Fruit fly (Drosophila melanogaster) whole organism, embryonic: ENCODE results near the gene Scgalpha.

ENCODE experiments used
- Ada2b ChIP-seq: fragments of 200-800 bp; sonication (Bioruptor generic); IDR thresholded peaks from 2 replicates; pipeline ENCODE4 v1.3.6; 2022; ENCODE audit warnings: missing biosample characterization, missing genetic modification characterization
- Awh ChIP-seq: fragments of 200-800 bp; sonication (Bioruptor generic); IDR thresholded peaks from 2 replicates; pipeline ENCODE4, ENCODE4 v1.3.6; 2022; ENCODE audit warnings: missing biosample characterization, missing genetic modification characterization
- Blimp-1 ChIP-seq: fragments of 200-800 bp; sonication (Bioruptor generic); optimal IDR thresholded peaks from 3 replicates; lab custom pipeline; 2018; ENCODE audit warnings: missing biosample characterization, missing genetic modification characterization, mild to moderate bottlenecking, moderate library complexity, missing genetic modification reagents
- CG1024 ChIP-seq: fragments of 200-800 bp; sonication (Bioruptor generic); IDR thresholded peaks from 2 replicates; pipeline ENCODE4 v1.3.6; 2022; ENCODE audit warnings: missing biosample characterization, missing genetic modification characterization
- CG11560 ChIP-seq: fragments of 200-800 bp; sonication (Bioruptor generic); IDR thresholded peaks from 3 replicates; pipeline ENCODE4 v1.3.6; 2022; ENCODE audit warnings: missing biosample characterization, missing genetic modification characterization
- CG12299 ChIP-seq: fragments of 200-800 bp; sonication (Bioruptor generic); optimal IDR thresholded peaks from 2 replicates; lab custom pipeline; 2018; ENCODE audit warnings: missing biosample characterization, mild to moderate bottlenecking, missing genetic modification characterization
- CG14441 ChIP-seq: fragments of 200-800 bp; sonication (Bioruptor generic); IDR thresholded peaks from 2 replicates; pipeline ENCODE4 v1.3.6; 2022; ENCODE audit warnings: missing biosample characterization, missing genetic modification characterization
- CG18599 ChIP-seq: fragments of 200-800 bp; sonication (Bioruptor generic); optimal IDR thresholded peaks from 3 replicates; lab custom pipeline; 2017; ENCODE audit warnings: missing biosample characterization, missing genetic modification characterization, mild to moderate bottlenecking, moderate library complexity, missing genetic modification reagents
- CG30403 ChIP-seq: fragments of 200-800 bp; sonication (Bioruptor generic); optimal IDR thresholded peaks from 3 replicates; lab custom pipeline; 2016; ENCODE audit warnings: missing biosample characterization, missing genetic modification characterization
- CG31441 ChIP-seq: fragments of 200-800 bp; sonication (Bioruptor generic); IDR thresholded peaks from 2 replicates; pipeline ENCODE4 v1.3.6; 2022; ENCODE audit warnings: missing biosample characterization, missing genetic modification characterization
- CG32767 ChIP-seq: fragments of 200-800 bp; sonication (Bioruptor generic); IDR thresholded peaks from 2 replicates; pipeline ENCODE4 v1.3.6; 2022; ENCODE audit warnings: missing biosample characterization, missing genetic modification characterization
- CG34224 ChIP-seq: fragments of 200-800 bp; sonication (Bioruptor generic); IDR thresholded peaks from 3 replicates; pipeline ENCODE4 v1.3.6; 2022; ENCODE audit warnings: missing biosample characterization, missing genetic modification characterization; ENCODE audit not compliant: partially characterized antibody
- CG4282 ChIP-seq: fragments of 200-800 bp; sonication (Bioruptor generic); optimal IDR thresholded peaks from 2 replicates; lab custom pipeline; 2016; ENCODE audit warnings: missing biosample characterization, missing genetic modification characterization
- CG6813 ChIP-seq: fragments of 200-800 bp; sonication (Bioruptor generic); optimal IDR thresholded peaks from 2 replicates; lab custom pipeline; 2017; ENCODE audit warnings: missing biosample characterization, missing genetic modification characterization, mild to moderate bottlenecking, moderate library complexity, missing genetic modification reagents
- CG7372 ChIP-seq: fragments of 200-800 bp; sonication (Bioruptor generic); IDR thresholded peaks from 2 replicates; pipeline ENCODE4 v1.3.6; 2022; ENCODE audit warnings: missing biosample characterization, missing genetic modification characterization
- CG8944 ChIP-seq: fragments of 200-800 bp; sonication (Bioruptor generic); optimal IDR thresholded peaks from 3 replicates; lab custom pipeline; 2016; ENCODE audit warnings: missing biosample characterization, missing genetic modification characterization
- CG9727 ChIP-seq: fragments of 200-800 bp; sonication (Bioruptor generic); optimal IDR thresholded peaks from 3 replicates; lab custom pipeline; 2017; ENCODE audit warnings: missing biosample characterization, mild to moderate bottlenecking, missing genetic modification characterization
- CoRest ChIP-seq: fragments of 200-800 bp; sonication (Bioruptor generic); optimal IDR thresholded peaks from 3 replicates; lab custom pipeline; 2018; ENCODE audit warnings: missing biosample characterization, mild to moderate bottlenecking, missing genetic modification characterization, moderate library complexity
- Deaf1 ChIP-seq: fragments of 200-800 bp; optimal IDR thresholded peaks from 3 replicates; lab custom pipeline; 2019; ENCODE audit warnings: missing biosample characterization, mild to moderate bottlenecking, missing genetic modification characterization, moderate library complexity
- E2f1 ChIP-seq: fragments of 200-800 bp; sonication (Bioruptor generic); IDR thresholded peaks from 2 replicates; pipeline ENCODE4 v1.3.6; 2022; ENCODE audit warnings: missing biosample characterization, missing genetic modification characterization
- E2f2 ChIP-seq: fragments of 200-800 bp; sonication (Bioruptor generic); IDR thresholded peaks from 2 replicates; pipeline ENCODE4 v1.3.6; 2022; ENCODE audit warnings: missing biosample characterization, missing genetic modification characterization
- Fer2 ChIP-seq: fragments of 200-800 bp; sonication (Bioruptor generic); optimal IDR thresholded peaks from 2 replicates; lab custom pipeline; 2018; ENCODE audit warnings: missing biosample characterization, mild to moderate bottlenecking, missing genetic modification characterization, moderate library complexity
- Hr39 ChIP-seq: fragments of >200 bp; optimal IDR thresholded peaks from 2 replicates; lab custom pipeline; 2017
- Med ChIP-seq: fragments of 200-800 bp; sonication (Bioruptor generic); peaks from one replicate; lab custom pipeline; 2016; ENCODE audit warnings: missing biosample characterization, missing genetic modification characterization, mild to moderate bottlenecking, inconsistent platforms, moderate library complexity
- Mrtf ChIP-seq: fragments of 200-800 bp; sonication (Bioruptor generic); IDR thresholded peaks from 3 replicates; pipeline ENCODE4 v1.3.6; 2022; ENCODE audit warnings: missing biosample characterization, missing genetic modification characterization
- NC2β ChIP-seq: fragments of 200-800 bp; sonication (Bioruptor generic); optimal IDR thresholded peaks from 2 replicates; lab custom pipeline; 2016; ENCODE audit warnings: missing biosample characterization, missing genetic modification characterization
- Nf-YC ChIP-seq: fragments of 200-800 bp; optimal IDR thresholded peaks from 3 replicates; lab custom pipeline; 2019; ENCODE audit warnings: missing biosample characterization, mild to moderate bottlenecking, missing genetic modification characterization, moderate library complexity
- Tbp ChIP-seq: fragments of >200 bp; optimal IDR thresholded peaks from 2 replicates; lab custom pipeline; 2018; ENCODE audit warnings: missing biosample characterization, missing genetic modification characterization
- Trl ChIP-seq, 3 experiments: fragments of >200 bp in 2 of 3; fragments of 200-800 bp in 1 of 3; sonication (Bioruptor generic) in 1 of 3; optimal IDR thresholded peaks; 2 replicates in 1 of 3; 3 replicates in 2 of 3; lab custom pipeline; 2016 to 2017; ENCODE audit warnings: missing biosample characterization in 1 of 3, missing genetic modification characterization in 1 of 3
- ap ChIP-seq: fragments of 200-800 bp; sonication (Bioruptor generic); IDR thresholded peaks from 2 replicates; pipeline ENCODE4 v1.3.6; 2022; ENCODE audit warnings: missing biosample characterization, missing genetic modification characterization
- cas ChIP-seq: fragments of 200-800 bp; sonication (Bioruptor generic); IDR thresholded peaks from 2 replicates; pipeline ENCODE4 v1.3.6; 2022; ENCODE audit warnings: missing biosample characterization, missing genetic modification characterization
- chinmo ChIP-seq: fragments of 200-800 bp; sonication (Bioruptor generic); IDR thresholded peaks from 4 replicates; pipeline ENCODE4 v1.3.6; 2022; ENCODE audit warnings: missing biosample characterization, missing genetic modification characterization; ENCODE audit not compliant: partially characterized antibody
- fd3F ChIP-seq: fragments of 200-800 bp; sonication (Bioruptor generic); optimal IDR thresholded peaks from 2 replicates; lab custom pipeline; 2018; ENCODE audit warnings: missing biosample characterization, mild to moderate bottlenecking, missing genetic modification characterization, moderate library complexity
- gcm ChIP-seq: fragments of 200-800 bp; sonication (Bioruptor generic); optimal IDR thresholded peaks from 2 replicates; lab custom pipeline; 2019; ENCODE audit warnings: missing biosample characterization, mild to moderate bottlenecking, missing genetic modification characterization, moderate library complexity
- gt ChIP-seq: fragments of 200-800 bp; sonication (Bioruptor generic); IDR thresholded peaks from 2 replicates; pipeline ENCODE4 v1.3.6; 2022; ENCODE audit warnings: missing biosample characterization, missing genetic modification characterization
- hth ChIP-seq: fragments of >200 bp; optimal IDR thresholded peaks from 2 replicates; lab custom pipeline; 2017; ENCODE audit warnings: inconsistent platforms
- jing ChIP-seq: fragments of 200-800 bp; sonication (Bioruptor generic); optimal IDR thresholded peaks from 2 replicates; lab custom pipeline; 2018; ENCODE audit warnings: missing biosample characterization, mild to moderate bottlenecking, missing genetic modification characterization
- nerfin-1 ChIP-seq: fragments of 200-800 bp; sonication (Bioruptor generic); optimal IDR thresholded peaks from 3 replicates; lab custom pipeline; 2019; ENCODE audit warnings: missing biosample characterization, mild to moderate bottlenecking, missing genetic modification characterization, moderate library complexity
- nmo ChIP-seq: fragments of 200-800 bp; sonication (Bioruptor generic); optimal IDR thresholded peaks from 2 replicates; lab custom pipeline; 2018; ENCODE audit warnings: missing biosample characterization, mild to moderate bottlenecking, missing genetic modification characterization, moderate library complexity
- peb ChIP-seq: fragments of 200-800 bp; sonication (Bioruptor generic); IDR thresholded peaks from 2 replicates; pipeline ENCODE4 v1.3.6; 2022; ENCODE audit warnings: missing biosample characterization, missing genetic modification characterization
- ranshi ChIP-seq: fragments of 200-800 bp; sonication (Bioruptor generic); IDR thresholded peaks from 2 replicates; pipeline ENCODE4 v1.3.6; 2022; ENCODE audit warnings: missing biosample characterization, missing genetic modification characterization
- sens-2 ChIP-seq: fragments of 200-800 bp; sonication (Bioruptor generic); IDR thresholded peaks from 2 replicates; pipeline ENCODE4 v1.3.6; 2022; ENCODE audit warnings: missing biosample characterization, missing genetic modification characterization
- ssp ChIP-seq: fragments of 200-800 bp; sonication (Bioruptor generic); IDR thresholded peaks from 2 replicates; pipeline ENCODE4 v1.3.6; 2022; ENCODE audit warnings: missing biosample characterization, missing genetic modification characterization
- trem ChIP-seq: fragments of 200-800 bp; optimal IDR thresholded peaks from 3 replicates; lab custom pipeline; 2019; ENCODE audit warnings: missing biosample characterization, mild to moderate bottlenecking, missing genetic modification characterization, moderate library complexity
- twi ChIP-seq: fragments of 200-800 bp; optimal IDR thresholded peaks from 2 replicates; lab custom pipeline; 2019; ENCODE audit warnings: missing biosample characterization, mild to moderate bottlenecking, missing genetic modification characterization, moderate library complexity
- unc-4 ChIP-seq: fragments of 200-800 bp; sonication (Bioruptor generic); IDR thresholded peaks from 2 replicates; pipeline ENCODE4 v1.3.6; 2022; ENCODE audit warnings: missing biosample characterization, missing genetic modification characterization; ENCODE audit not compliant: partially characterized antibody
- wor ChIP-seq: fragments of 200-800 bp; sonication (Bioruptor generic); IDR thresholded peaks from 2 replicates; pipeline ENCODE4 v1.3.6; 2022; ENCODE audit warnings: missing biosample characterization, missing genetic modification characterization
- yki ChIP-seq: fragments of >200 bp; optimal IDR thresholded peaks from 3 replicates; lab custom pipeline; 2018
- z ChIP-seq: fragments of 200-800 bp; sonication (Bioruptor generic); IDR thresholded peaks from 3 replicates; pipeline ENCODE4 v1.3.6; 2022; ENCODE audit warnings: missing biosample characterization, missing genetic modification characterization

Scgalpha gene

DNA sequence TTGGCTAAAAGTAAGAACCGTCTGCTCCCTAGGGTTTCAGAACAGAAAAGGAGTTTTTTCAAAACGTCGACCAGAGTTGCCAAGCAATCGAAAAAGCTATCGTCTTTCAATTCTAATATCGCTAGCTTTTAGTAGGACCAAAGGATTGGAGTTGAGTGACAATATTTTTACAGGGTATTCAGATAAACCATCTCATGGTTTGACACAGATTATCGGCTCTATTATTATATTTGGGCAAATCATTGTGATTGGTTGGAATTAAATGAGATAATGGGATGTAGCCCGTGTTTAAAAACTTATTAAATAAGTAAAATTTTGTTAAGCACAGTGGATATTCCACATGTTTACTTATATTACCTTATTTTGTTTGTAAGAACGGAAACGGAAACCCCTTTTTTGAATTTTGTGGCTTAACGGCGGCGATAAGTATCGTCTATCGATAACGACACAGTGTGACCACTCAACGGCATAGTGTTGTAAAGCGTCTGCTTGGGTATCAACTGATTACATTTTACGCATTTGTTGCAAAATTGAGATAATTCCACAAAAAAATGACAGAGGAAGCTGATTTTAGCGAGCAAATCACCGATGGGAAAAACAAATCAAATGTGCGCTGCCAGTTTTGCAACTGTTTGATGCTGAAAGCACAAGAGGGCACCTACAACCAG, 16.8 kb downstream of the Scgalpha start, which contains the start of the genes mtsh and strat (continued):
- no peak; the same call in none of the 2 replicates for TF ChIP-seq CG31441 (GFP tag; lab: Robert Waterston, UW)
- no peak for TF ChIP-seq cas (GFP tag; lab: Robert Waterston, UW)
- peak; percentile 41 for TF ChIP-seq CG30403
- no peak for TF ChIP-seq Tbp (GFP tag; lab: Kevin White, UChicago)
- TF ChIP-seq CG34224 (GFP tag; lab: Robert Waterston, UW) = peak; percentile 59
- peak; percentile 65 for TF ChIP-seq trem
- TF ChIP-seq sens-2 (GFP tag; lab: Robert Waterston, UW) = no peak
- TF ChIP-seq, all 482 proteins: peak for 274

- TF ChIP-seq fd3F = no peak
- TF ChIP-seq CG4282 (GFP tag; lab: Kevin White, UChicago) = no peak
- TF ChIP-seq gcm (GFP tag; lab: Kevin White, UChicago) = no peak
- TF ChIP-seq Mrtf (GFP tag; lab: Robert Waterston, UW) = no peak
- peak; percentile 76 for TF ChIP-seq z (GFP tag; lab: Robert Waterston, UW)
- TF ChIP-seq nerfin-1 (tag; lab: Kevin White, UChicago) = no peak
- no peak for TF ChIP-seq CG8944 (GFP tag; lab: Kevin White, UChicago)
- TF ChIP-seq NC2β = no peak
- TF ChIP-seq CG14441 (GFP tag; lab: Robert Waterston, UW) = 0 out of 2 replicates have a peak, but pooled peaks have one; percentile 29
- no peak for TF ChIP-seq Fer2 (tag; lab: Kevin White, UChicago)
- TF ChIP-seq yki = no peak
- no peak for TF ChIP-seq gt
- TF ChIP-seq CG1024 = 0 out of 2 replicates have a peak, but pooled peaks have one; percentile 21
- TF ChIP-seq CG12299 = no peak
- no peak for TF ChIP-seq peb (GFP tag; lab: Robert Waterston, UW)
- TF ChIP-seq nmo (GFP tag; lab: Kevin White, UChicago) = no peak
- no peak for TF ChIP-seq twi (tag; lab: Kevin White, UChicago)
- TF ChIP-seq Med (GFP tag; lab: Kevin White, UChicago) = peak; percentile 70
- no peak for TF ChIP-seq jing
- TF ChIP-seq E2f1 (GFP tag; lab: Robert Waterston, UW) = 0 out of 2 replicates have a peak, but pooled peaks have one; percentile 19
- TF ChIP-seq E2f2 (GFP tag; lab: Robert Waterston, UW) = no peak
- no peak for TF ChIP-seq hth
- TF ChIP-seq unc-4 (GFP tag; lab: Robert Waterston, UW) = no peak
- TF ChIP-seq Blimp-1 (GFP tag; lab: Kevin White, UChicago) = no peak
- 0 out of 2 replicates have a peak, but pooled peaks have one; percentile 11 for TF ChIP-seq CG32767 (GFP tag; lab: Robert Waterston, UW)
- TF ChIP-seq wor = no peak
- TF ChIP-seq ssp = no peak
- TF ChIP-seq Nf-YC = peak; percentile 7
- no peak for TF ChIP-seq Ada2b (GFP tag; lab: Robert Waterston, UW)
- TF ChIP-seq CG9727 = no peak
- TF ChIP-seq CG11560 (tag; lab: Robert Waterston, UW) = no peak
- 0 out of 2 replicates have a peak, but pooled peaks have one; percentile 5 for TF ChIP-seq ranshi (GFP tag; lab: Robert Waterston, UW)
- TF ChIP-seq Trl (optimal IDR thresholded peaks at IDR 0.05; lab: Kevin White, UChicago) = peak in 1 of 2 experiments; percentile 9
- no peak for TF ChIP-seq Trl (GFP tag; optimal IDR thresholded peaks at IDR 0.05; lab: Kevin White, UChicago)
- peak; percentile 91 for TF ChIP-seq Deaf1 (tag; lab: Kevin White, UChicago)
- peak; percentile 77; the same call in 1 of the 4 replicates for TF ChIP-seq chinmo (GFP tag; lab: Robert Waterston, UW)
- no peak for TF ChIP-seq Hr39 (lab: Kevin White, UChicago)
- TF ChIP-seq CoRest (tag; lab: Kevin White, UChicago) = no peak
- no peak; the same call in 1 of the 2 replicates for TF ChIP-seq ap (GFP tag; lab: Robert Waterston, UW)
- TF ChIP-seq CG7372 (GFP tag; lab: Robert Waterston, UW) = 0 out of 2 replicates have a peak, but pooled peaks have one; percentile 40
- peak; percentile 7 for TF ChIP-seq CG18599
- TF ChIP-seq CG6813 = no peak
- TF ChIP-seq Awh (GFP tag; lab: Robert Waterston, UW) = no peak
Observed at dm6 chr2L:8325150-8325549, 21.9 kb downstream of the Scgalpha start, which contains the start of gene CG7781. Gene CG7781 (minus strand): TSS chr2L:8325409.
